Worm (Caenorhabditis elegans) whole organism, young adult: ENCODE measurements around the gene pigs-1.

Experiments
- B0035.1 ChIP-seq: sonication (generic microtip); optimal IDR thresholded peaks from 2 replicates; lab custom pipeline; 2016; ENCODE audit warnings: missing genetic modification characterization, mild to moderate bottlenecking, missing compliant biosample characterization, missing genotype, missing genetic modification reagents
- B0336.3 ChIP-seq: fragments of 200-800 bp; sonication (Bioruptor generic); IDR thresholded peaks from 2 replicates; pipeline ENCODE4 v1.3.6; 2022; ENCODE audit warnings: missing genetic modification characterization, missing compliant biosample characterization
- F10E7.11 ChIP-seq: sonication (generic microtip); optimal IDR thresholded peaks from 2 replicates; lab custom pipeline; 2017; ENCODE audit warnings: mild to moderate bottlenecking, missing genetic modification characterization, moderate library complexity, missing compliant biosample characterization
- F23B12.7 ChIP-seq: sonication (generic microtip); optimal IDR thresholded peaks from 2 replicates; lab custom pipeline; 2017; ENCODE audit warnings: missing genetic modification characterization, mild to moderate bottlenecking, missing compliant biosample characterization, antibody characterized with exemption, moderate library complexity; ENCODE audit not compliant: insufficient read depth
- F33H1.4 ChIP-seq: fragments of 200-800 bp; sonication (Bioruptor generic); IDR thresholded peaks from 2 replicates; pipeline ENCODE4 v1.3.6; 2022; ENCODE audit warnings: missing genetic modification reagents, missing genetic modification characterization, missing compliant biosample characterization
- F37B4.10 ChIP-seq: fragments of 200-800 bp; sonication (Bioruptor generic); IDR thresholded peaks from 2 replicates; pipeline ENCODE4 v1.3.6; 2022; ENCODE audit warnings: missing genetic modification characterization, missing compliant biosample characterization
- F49E8.2 ChIP-seq: sonication (generic microtip); optimal IDR thresholded peaks from 3 replicates; lab custom pipeline; 2017; ENCODE audit warnings: missing genetic modification characterization, mild to moderate bottlenecking, missing compliant biosample characterization, antibody characterized with exemption, moderate library complexity; ENCODE audit not compliant: insufficient read depth
- F55B11.4 ChIP-seq: sonication (generic microtip); optimal IDR thresholded peaks from 2 replicates; lab custom pipeline; 2016; ENCODE audit warnings: missing compliant biosample characterization, missing genetic modification characterization, borderline replicate concordance; ENCODE audit not compliant: insufficient read depth
- K11D2.4 ChIP-seq: fragments of 200-800 bp; sonication (Bioruptor generic); IDR thresholded peaks from 2 replicates; pipeline ENCODE4 v1.3.6; 2022; ENCODE audit warnings: missing genetic modification reagents, missing genetic modification characterization, missing compliant biosample characterization
- K12H6.12 ChIP-seq: fragments of 200-800 bp; sonication (Bioruptor generic); optimal IDR thresholded peaks from 2 replicates; lab custom pipeline; 2018; ENCODE audit warnings: mild to moderate bottlenecking, missing genetic modification characterization, missing compliant biosample characterization
- Y53F4B.3 ChIP-seq: fragments of 200-800 bp; sonication (Bioruptor generic); IDR thresholded peaks from 2 replicates; pipeline ENCODE4 v1.3.6; 2022; ENCODE audit warnings: missing genetic modification reagents, missing genetic modification characterization, missing compliant biosample characterization
- aptf-2 ChIP-seq: fragments of 200-800 bp; sonication (Bioruptor generic); conservative IDR thresholded peaks from 2 replicates; pipeline ENCODE4 v1.3.6; 2022; ENCODE audit warnings: missing genetic modification reagents, missing genetic modification characterization, missing compliant biosample characterization
- atf-7 ChIP-seq: sonication (generic microtip); optimal IDR thresholded peaks from 2 replicates; lab custom pipeline; 2017; ENCODE audit warnings: mild to moderate bottlenecking, missing genetic modification characterization, missing compliant biosample characterization
- attf-6 ChIP-seq: fragments of 200-800 bp; sonication (Bioruptor generic); IDR thresholded peaks from 2 replicates; pipeline ENCODE4 v1.3.6; 2022; ENCODE audit warnings: missing genetic modification reagents, missing genetic modification characterization, missing compliant biosample characterization
- ceh-100 ChIP-seq: fragments of 200-800 bp; sonication (Bioruptor generic); IDR thresholded peaks from 2 replicates; pipeline ENCODE4 v1.3.6; 2022; ENCODE audit warnings: missing genetic modification reagents, missing genetic modification characterization, missing compliant biosample characterization
- ceh-27 ChIP-seq: fragments of 200-800 bp; sonication (Bioruptor generic); optimal IDR thresholded peaks from 2 replicates; lab custom pipeline; 2018; ENCODE audit warnings: mild to moderate bottlenecking, missing genetic modification characterization, moderate library complexity, missing compliant biosample characterization
- ceh-79 ChIP-seq: sonication (generic microtip); optimal IDR thresholded peaks from 2 replicates; lab custom pipeline; 2017; ENCODE audit warnings: mild to moderate bottlenecking, missing genetic modification characterization, missing compliant biosample characterization
- gei-17 ChIP-seq: fragments of 200-800 bp; sonication (Bioruptor generic); optimal IDR thresholded peaks from 2 replicates; lab custom pipeline; 2018; ENCODE audit warnings: mild to moderate bottlenecking, missing genetic modification characterization, missing compliant biosample characterization
- him-1 ChIP-seq: sonication (generic microtip); optimal IDR thresholded peaks from 2 replicates; lab custom pipeline; 2016; ENCODE audit warnings: missing genotype, missing genetic modification reagents, missing genetic modification characterization, missing compliant biosample characterization
- hrde-1 ChIP-seq: sonication (generic microtip); optimal IDR thresholded peaks from 2 replicates; lab custom pipeline; 2016; ENCODE audit warnings: missing genetic modification characterization, mild to moderate bottlenecking, missing compliant biosample characterization, moderate library complexity, missing genotype, missing genetic modification reagents, borderline replicate concordance
- lin-26 ChIP-seq: fragments of 200-800 bp; sonication (Bioruptor generic); IDR thresholded peaks from 2 replicates; pipeline ENCODE4 v1.3.6; 2022; ENCODE audit warnings: missing genetic modification reagents, missing genetic modification characterization, missing compliant biosample characterization
- lin-54 ChIP-seq: fragments of 200-800 bp; sonication (Bioruptor generic); optimal IDR thresholded peaks from 2 replicates; lab custom pipeline; 2018; ENCODE audit warnings: mild to moderate bottlenecking, missing genetic modification characterization, missing compliant biosample characterization
- madf-10 ChIP-seq: sonication (generic microtip); optimal IDR thresholded peaks from 2 replicates; lab custom pipeline; 2016; ENCODE audit warnings: mild to moderate bottlenecking, missing genetic modification characterization, missing compliant biosample characterization
- madf-8 ChIP-seq: fragments of 200-800 bp; sonication (Bioruptor generic); conservative IDR thresholded peaks from 2 replicates; pipeline ENCODE4 v1.3.6; 2022; ENCODE audit warnings: missing genetic modification reagents, missing genetic modification characterization, missing compliant biosample characterization
- mcd-1 ChIP-seq: fragments of 200-800 bp; sonication (Bioruptor generic); IDR thresholded peaks from 2 replicates; pipeline ENCODE4 v1.3.6; 2022; ENCODE audit warnings: missing genetic modification reagents, missing genetic modification characterization, missing compliant biosample characterization
- mel-28 ChIP-seq: sonication (generic microtip); optimal IDR thresholded peaks from 2 replicates; lab custom pipeline; 2016; ENCODE audit warnings: borderline replicate concordance, mild to moderate bottlenecking, missing genetic modification characterization, missing compliant biosample characterization
- nhr-120 ChIP-seq: fragments of 200-800 bp; sonication (Bioruptor generic); IDR thresholded peaks from 2 replicates; pipeline ENCODE4 v1.3.6; 2022; ENCODE audit warnings: missing genetic modification characterization, missing compliant biosample characterization
- nhr-179 ChIP-seq: sonication (generic microtip); optimal IDR thresholded peaks from 2 replicates; lab custom pipeline; 2016; ENCODE audit warnings: mild to moderate bottlenecking, missing genetic modification characterization, missing compliant biosample characterization
- nhr-90 ChIP-seq: sonication (generic microtip); optimal IDR thresholded peaks from 2 replicates; lab custom pipeline; 2016; ENCODE audit warnings: missing genotype, mild to moderate bottlenecking, missing genetic modification characterization, missing compliant biosample characterization
- pha-4 ChIP-seq: fragments of 150-350 bp; sonication (generic microtip); optimal IDR thresholded peaks from 2 replicates; lab custom pipeline; 2014; ENCODE audit warnings: missing biosample characterization, missing genetic modification reagents, missing genetic modification characterization
- rpc-1 ChIP-seq, 2 experiments: fragments of 150-350 bp in 1 of 2; sonication (generic microtip) in 1 of 2; optimal IDR thresholded peaks; 2 replicates each; lab custom pipeline; 2014 to 2018; ENCODE audit warnings: missing biosample characterization in 1 of 2, missing genetic modification characterization in 1 of 2, missing genetic modification reagents in 1 of 2, missing genotype in 1 of 2
- tbx-9 ChIP-seq: sonication (generic microtip); optimal IDR thresholded peaks from 2 replicates; lab custom pipeline; 2016; ENCODE audit warnings: borderline replicate concordance, missing genetic modification characterization, inconsistent platforms, missing compliant biosample characterization
- tlf-1 ChIP-seq: fragments of 200-800 bp; sonication (Bioruptor generic); optimal IDR thresholded peaks from 2 replicates; lab custom pipeline; 2018; ENCODE audit warnings: mild to moderate bottlenecking, missing genetic modification characterization, missing compliant biosample characterization
- zfh-2 ChIP-seq: fragments of 200-800 bp; sonication (Bioruptor generic); conservative IDR thresholded peaks from 2 replicates; pipeline ENCODE4 v1.3.6; 2022; ENCODE audit warnings: missing genetic modification reagents, missing genetic modification characterization, missing compliant biosample characterization
- zim-3 ChIP-seq: sonication (generic microtip); optimal IDR thresholded peaks from 2 replicates; lab custom pipeline; 2017; ENCODE audit warnings: mild to moderate bottlenecking, missing genetic modification characterization, moderate library complexity, missing compliant biosample characterization
- ztf-26 ChIP-seq: sonication (generic microtip); optimal IDR thresholded peaks from 2 replicates; lab custom pipeline; 2017; ENCODE audit warnings: missing genetic modification characterization, missing compliant biosample characterization
- ztf-28 ChIP-seq: fragments of 200-800 bp; sonication (Bioruptor generic); IDR thresholded peaks from 2 replicates; pipeline ENCODE4 v1.3.6; 2022; ENCODE audit warnings: missing genetic modification reagents, missing genetic modification characterization, missing compliant biosample characterization

pigs-1 gene

ce11 chrIV:10143640-10144039, 5.2 kb downstream of the pigs-1 start, which contains the start of gene msp-38:
msp-38 (minus strand) TSS chrIV:10143740.
- TF ChIP-seq F10E7.11 (tag; lab: Kevin White, UChicago), result no peak
- no peak for TF ChIP-seq ceh-79 (tag; lab: Kevin White, UChicago)
- TF ChIP-seq madf-10 (tag; lab: Kevin White, UChicago), result no peak
- TF ChIP-seq hrde-1 (tag; lab: Kevin White, UChicago), result no peak
- TF ChIP-seq tlf-1 (GFP tag; lab: Kevin White, UChicago), result no peak
- TF ChIP-seq madf-8, result no peak
- no peak for TF ChIP-seq lin-26

ce11 chrIV:10141930-10142505, 6.8 kb downstream of the pigs-1 start, which contains the start of the genes gst-2, gst-4 and dhs-12:
gst-2 (minus strand) TSS chrIV:10142061.
gst-4 (plus strand) TSS chrIV:10142225.
dhs-12 (plus strand) TSS chrIV:10142455.
- TF ChIP-seq madf-8 (no peak), F49E8.2 (no peak)

- TF ChIP-seq zfh-2 (GFP tag; lab: Robert Waterston, UW) (no peak), atf-7 (tag; lab: Kevin White, UChicago) (no peak), ztf-28 (GFP tag; lab: Robert Waterston, UW) (no peak), Y53F4B.3 (no peak), F33H1.4 (GFP tag; lab: Robert Waterston, UW) (no peak), ceh-27 (GFP tag; lab: Kevin White, UChicago) (no peak), pha-4 (tag; lab: Kevin White, UChicago) (no peak), B0035.1 (tag; lab: Kevin White, UChicago) (no peak), mcd-1 (no peak), nhr-179 (tag; lab: Kevin White, UChicago) (no peak), zim-3 (tag; lab: Kevin White, UChicago) (no peak), gei-17 (GFP tag; lab: Kevin White, UChicago) (no peak)
Observed at ce11 chrIV:10140143-10140542, 8.7 kb downstream of the pigs-1 start, which contains the start of gene gst-3. gst-3 (minus strand) TSS chrIV:10140243.

ce11 chrIV:10137804-10138203, 11.0 kb downstream of the pigs-1 start, which contains the start of gene K08F4.12:
K08F4.12 (plus strand) TSS chrIV:10138104.
- no peak for TF ChIP-seq F55B11.4 (tag; lab: Kevin White, UChicago)
- no peak for TF ChIP-seq aptf-2 (GFP tag; lab: Robert Waterston, UW)
- no peak for TF ChIP-seq ceh-100 (GFP tag; lab: Robert Waterston, UW)
- no peak for TF ChIP-seq ztf-26
- TF ChIP-seq ceh-79 (tag; lab: Kevin White, UChicago), result no peak
- no peak for TF ChIP-seq mel-28
- TF ChIP-seq F23B12.7 (tag; lab: Kevin White, UChicago), result no peak
- TF ChIP-seq atf-7 (tag; lab: Kevin White, UChicago), result no peak
- TF ChIP-seq, all 124 proteins: peak for 0

ce11 chrIV:10135817-10136216, 13.0 kb downstream of the pigs-1 start, which contains the start of gene K08F4.5:
K08F4.5 (minus strand) TSS chrIV:10135917.
- TF ChIP-seq ceh-79 (tag; lab: Kevin White, UChicago), result no peak

ce11 chrIV:10129957-10130356, 18.9 kb downstream of the pigs-1 start, which contains the start of gene glt-3:
glt-3 (plus strand) TSS chrIV:10130257.
- TF ChIP-seq him-1 (tag; lab: Kevin White, UChicago) (no peak), F37B4.10 (GFP tag; lab: Robert Waterston, UW) (no peak), tbx-9 (tag; lab: Kevin White, UChicago) (no peak), B0336.3 (no peak), ztf-26 (no peak), attf-6 (GFP tag; lab: Robert Waterston, UW) (no peak), nhr-90 (tag; lab: Kevin White, UChicago) (no peak), ztf-28 (GFP tag; lab: Robert Waterston, UW) (no peak), madf-10 (tag; lab: Kevin White, UChicago) (no peak), hrde-1 (tag; lab: Kevin White, UChicago) (no peak), atf-7 (tag; lab: Kevin White, UChicago) (no peak), K11D2.4 (no peak), nhr-120 (no peak), ceh-100 (GFP tag; lab: Robert Waterston, UW) (no peak), ceh-79 (tag; lab: Kevin White, UChicago) (no peak), K12H6.12 (no peak), rpc-1 (optimal IDR thresholded peaks at IDR 0.05; lab: Kevin White, UChicago) (no peak), rpc-1 (tag; optimal IDR thresholded peaks at IDR 0.05; lab: Kevin White, UChicago) (no peak), lin-54 (GFP tag; lab: Kevin White, UChicago) (no peak)
